Worm (Caenorhabditis elegans): ENCODE results near the gene lgc-4.

Gene lgc-4

DNA sequence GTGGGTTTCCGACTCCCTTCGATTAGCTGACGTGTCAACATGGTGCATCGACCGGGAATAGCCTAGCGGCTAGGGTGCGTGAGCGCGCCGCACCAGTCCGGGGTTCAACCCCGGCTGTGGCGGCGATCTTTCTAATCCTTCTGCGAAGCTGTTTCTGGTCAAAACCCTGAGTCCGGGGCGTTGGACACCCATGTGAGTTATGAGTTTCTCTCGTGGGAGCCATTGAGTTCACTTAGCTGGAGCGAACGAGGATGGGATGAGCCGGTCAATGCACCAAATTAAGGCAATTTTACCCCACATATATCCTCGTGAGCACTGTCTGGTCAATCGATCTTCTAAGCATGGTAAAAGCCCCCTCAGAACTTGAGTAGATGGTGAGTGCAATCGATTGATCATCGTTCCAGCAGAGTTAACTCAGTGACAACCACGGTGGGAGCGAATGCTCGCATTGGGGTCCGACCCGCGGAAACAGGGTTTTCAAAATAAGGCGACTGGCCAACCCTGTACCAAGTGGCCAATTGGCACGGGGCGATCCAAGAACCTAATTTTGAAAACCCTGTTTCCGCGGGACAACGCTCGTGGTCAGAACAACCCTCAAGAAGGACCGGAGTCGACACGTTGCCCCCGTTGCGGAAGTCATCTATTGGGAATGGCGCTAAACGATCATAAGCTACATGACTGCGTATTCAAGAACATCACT, 50.1 kb downstream of the lgc-4 start, which contains the start of gene Y81B9A.1:
Y81B9A.1 (plus strand) TSS at position 650 of the 700 bp plus-strand sequence.
- TF ChIP-seq F13H6.1 (tag; optimal IDR thresholded peaks at IDR 0.05) (no peak), rnt-1 (tag; optimal IDR thresholded peaks at IDR 0.05) (no peak), hlh-13 (GFP tag; optimal IDR thresholded peaks at IDR 0.05) (no peak), pha-2 (tag; optimal IDR thresholded peaks at IDR 0.05) (no peak), zip-5 (tag; optimal IDR thresholded peaks at IDR 0.05) (no peak), ets-4 (tag; optimal IDR thresholded peaks at IDR 0.05) (no peak), ceh-14 (tag; optimal IDR thresholded peaks at IDR 0.05) (no peak), gmeb-2 (tag; optimal IDR thresholded peaks at IDR 0.05) (no peak), sdc-2 (tag; optimal IDR thresholded peaks at IDR 0.05) (no peak), ceh-18 (tag; optimal IDR thresholded peaks at IDR 0.05) (no peak), fax-1 (tag; optimal IDR thresholded peaks at IDR 0.05) (no peak)
